Fruit fly (Drosophila melanogaster): ENCODE data around the gene CG7879.

- TF ChIP-seq pan (optimal IDR thresholded peaks at IDR 0.05) (no peak), CG8478 (optimal IDR thresholded peaks at IDR 0.05) (no peak), usp (GFP tag; optimal IDR thresholded peaks at IDR 0.05) (no peak), psq (optimal IDR thresholded peaks at IDR 0.05) (no peak)
Measured at dm6 chr3L:1584003-1584402, 15.6 kb upstream of the CG7879 start.
